Worm (Caenorhabditis elegans) whole organism, early embryonic: ENCODE measurements around the gene C08B11.9.

Experiments
- B0310.2 ChIP-seq: sonication (generic microtip); optimal IDR thresholded peaks from 2 replicates; lab custom pipeline; 2016; ENCODE audit warnings: mild to moderate bottlenecking, missing genetic modification characterization, missing compliant biosample characterization
- aly-1 ChIP-seq: sonication (generic microtip); optimal IDR thresholded peaks from 2 replicates; lab custom pipeline; 2016; ENCODE audit warnings: missing genetic modification characterization, missing compliant biosample characterization
- ama-1 ChIP-seq: fragments of 150-350 bp; optimal IDR thresholded peaks from 2 replicates; lab custom pipeline; 2014
- ceh-13 ChIP-seq: fragments of 200-800 bp; sonication (Bioruptor generic); optimal IDR thresholded peaks from 2 replicates; lab custom pipeline; 2018; ENCODE audit warnings: mild to moderate bottlenecking, missing genetic modification characterization, missing compliant biosample characterization
- ceh-36 ChIP-seq: sonication (generic microtip); optimal IDR thresholded peaks from 2 replicates; lab custom pipeline; 2016; ENCODE audit warnings: missing genetic modification characterization, inconsistent platforms, missing compliant biosample characterization
- flt-1 ChIP-seq: fragments of 200-800 bp; sonication (Bioruptor generic); IDR thresholded peaks from 2 replicates; pipeline ENCODE4 v1.3.6; 2022; ENCODE audit warnings: missing genetic modification characterization, missing compliant biosample characterization
- hmbx-1 ChIP-seq: sonication (generic microtip); optimal IDR thresholded peaks from 2 replicates; lab custom pipeline; 2016; ENCODE audit warnings: mild to moderate bottlenecking, missing genetic modification characterization, missing compliant biosample characterization
- pes-1 ChIP-seq: fragments of 200-800 bp; sonication (Bioruptor generic); IDR thresholded peaks from 2 replicates; pipeline ENCODE4 v1.3.6; 2022; ENCODE audit warnings: missing genetic modification reagents, missing genetic modification characterization, missing compliant biosample characterization
- sea-1 ChIP-seq: fragments of 200-800 bp; sonication (Bioruptor generic); conservative IDR thresholded peaks from 2 replicates; pipeline ENCODE4 v1.3.6; 2022; ENCODE audit warnings: missing genetic modification characterization, missing compliant biosample characterization
- tbx-37 ChIP-seq: fragments of 200-800 bp; sonication (Bioruptor generic); conservative IDR thresholded peaks from 2 replicates; pipeline ENCODE4 v1.3.6; 2022; ENCODE audit warnings: missing genetic modification reagents, missing genetic modification characterization, missing compliant biosample characterization
- tra-4 ChIP-seq: sonication (generic microtip); optimal IDR thresholded peaks from 2 replicates; lab custom pipeline; 2017; ENCODE audit warnings: missing genetic modification characterization, missing compliant biosample characterization

ce11 chrII:8075324-8075810 is 37.4 kb upstream of the C08B11.9 start, which contains the start of gene K02C4.2:
- peak; percentile 79 for TF ChIP-seq flt-1 (GFP tag; lab: Robert Waterston, UW)
- peak; percentile 81 for TF ChIP-seq sea-1 (GFP tag; lab: Robert Waterston, UW)
- no peak for TF ChIP-seq ama-1
- peak; percentile 59 for TF ChIP-seq ceh-13 (GFP tag; lab: Kevin White, UChicago)
- peak; percentile 81 for TF ChIP-seq aly-1 (tag; lab: Kevin White, UChicago)
- no peak; the same call in 1 of the 2 replicates for TF ChIP-seq pes-1 (GFP tag; lab: Robert Waterston, UW)
- TF ChIP-seq tbx-37 = peak; percentile 69
- TF ChIP-seq B0310.2 (tag; lab: Kevin White, UChicago) = peak; percentile 26
- TF ChIP-seq tra-4 = peak; percentile 42
- peak; percentile 44 for TF ChIP-seq ceh-36 (tag; lab: Kevin White, UChicago)
- peak; percentile 22 for TF ChIP-seq hmbx-1
